Worm (Caenorhabditis elegans): Measurements from ENCODE around the gene rei-1.

- TF ChIP-seq pes-1 (GFP tag; IDR thresholded peaks at IDR 0.05) (no peak), hmbx-1 (tag; optimal IDR thresholded peaks at IDR 0.05) (no peak), F13C5.2 (tag; optimal IDR thresholded peaks at IDR 0.05) (no peak), ama-1 (optimal IDR thresholded peaks at IDR 0.05) (no peak), sea-1 (GFP tag; conservative IDR thresholded peaks at IDR 0.05) (no peak), hmg-4 (GFP tag; optimal IDR thresholded peaks at IDR 0.05) (no peak), tbx-11 (GFP tag; IDR thresholded peaks at IDR 0.05) (no peak), flt-1 (GFP tag; IDR thresholded peaks at IDR 0.05) (no peak), ets-7 (tag; optimal IDR thresholded peaks at IDR 0.05) (no peak), scrt-1 (GFP tag; IDR thresholded peaks at IDR 0.05) (no peak)
Measured at ce11 chrIII:4086536-4086935, 11.5 kb downstream of the rei-1 start, which contains the start of gene kin-19.

All from whole organism, early embryonic.